Worm (Caenorhabditis elegans) whole organism, L3 larva: Measurements from ENCODE around the gene ins-39.

Source experiments
- ZK546.5 ChIP-seq: sonication (generic microtip); optimal IDR thresholded peaks from 2 replicates; lab custom pipeline; 2017; ENCODE audit warnings: missing biosample characterization, missing genetic modification characterization
- aly-2 ChIP-seq: fragments of 150-350 bp; optimal IDR thresholded peaks from 2 replicates; lab custom pipeline; 2014; ENCODE audit warnings: missing biosample characterization, missing genetic modification characterization
- ama-1 ChIP-seq: fragments of 150-350 bp; optimal IDR thresholded peaks from 2 replicates; lab custom pipeline; 2018
- ceh-16 ChIP-seq: sonication (generic microtip); optimal IDR thresholded peaks from 2 replicates; lab custom pipeline; 2017; ENCODE audit warnings: missing biosample characterization, missing genetic modification characterization
- ceh-28 ChIP-seq: fragments of 150-350 bp; optimal IDR thresholded peaks from 2 replicates; lab custom pipeline; 2014; ENCODE audit warnings: missing biosample characterization, missing genetic modification reagents, missing genetic modification characterization
- ceh-82 ChIP-seq: fragments of 150-350 bp; optimal IDR thresholded peaks from 2 replicates; lab custom pipeline; 2014; ENCODE audit warnings: missing biosample characterization, missing genetic modification characterization
- ceh-9 ChIP-seq: sonication (generic microtip); optimal IDR thresholded peaks from 2 replicates; lab custom pipeline; 2018; ENCODE audit warnings: missing biosample characterization, missing genetic modification characterization
- daf-12 ChIP-seq: fragments of 150-350 bp; optimal IDR thresholded peaks from 2 replicates; lab custom pipeline; 2014; ENCODE audit warnings: missing biosample characterization, missing genetic modification reagents, missing genetic modification characterization
- egl-27 ChIP-seq: sonication (generic microtip); optimal IDR thresholded peaks from 4 replicates; lab custom pipeline; 2017; ENCODE audit warnings: missing biosample characterization, missing genetic modification reagents, missing genetic modification characterization
- elt-1 ChIP-seq: fragments of 150-350 bp; optimal IDR thresholded peaks from 2 replicates; lab custom pipeline; 2014; ENCODE audit warnings: missing biosample characterization, missing genetic modification characterization
- elt-2 ChIP-seq: sonication (generic microtip); optimal IDR thresholded peaks from 2 replicates; lab custom pipeline; 2016; ENCODE audit warnings: missing genetic modification reagents, mild to moderate bottlenecking, missing genetic modification characterization, missing compliant biosample characterization
- elt-3 ChIP-seq, 3 experiments: fragments of 150-350 bp in 1 of 3; sonication (generic microtip) in 2 of 3; optimal IDR thresholded peaks; 2 replicates in 2 of 3; 4 replicates in 1 of 3; lab custom pipeline; 2014 to 2017; ENCODE audit warnings: missing biosample characterization in 3 of 3, missing genetic modification characterization in 3 of 3
- eor-1 ChIP-seq, 2 experiments: fragments of 150-350 bp; optimal IDR thresholded peaks; 2 replicates each; lab custom pipeline; 2014 to 2018; ENCODE audit warnings: missing biosample characterization in 2 of 2, missing genetic modification characterization in 2 of 2
- fkh-10 ChIP-seq: sonication (generic microtip); optimal IDR thresholded peaks from 2 replicates; lab custom pipeline; 2017; ENCODE audit warnings: missing biosample characterization, missing genetic modification reagents, missing genetic modification characterization
- fkh-2 ChIP-seq: fragments of 150-350 bp; optimal IDR thresholded peaks from 2 replicates; lab custom pipeline; 2014; ENCODE audit warnings: missing biosample characterization, missing genetic modification reagents, missing genetic modification characterization
- fos-1 ChIP-seq: fragments of 150-350 bp; optimal IDR thresholded peaks from 2 replicates; lab custom pipeline; 2014; ENCODE audit warnings: missing biosample characterization, missing genetic modification characterization
- hmg-11 ChIP-seq: sonication (generic microtip); optimal IDR thresholded peaks from 2 replicates; lab custom pipeline; 2016; ENCODE audit warnings: missing genetic modification characterization, missing compliant biosample characterization
- jun-1 ChIP-seq: fragments of 150-350 bp; optimal IDR thresholded peaks from 2 replicates; lab custom pipeline; 2014; ENCODE audit warnings: missing biosample characterization, missing genetic modification reagents, missing genetic modification characterization
- lin-15B ChIP-seq: fragments of 150-350 bp; optimal IDR thresholded peaks from 2 replicates; lab custom pipeline; 2014; ENCODE audit warnings: missing biosample characterization, missing genetic modification characterization
- lin-39 ChIP-seq: fragments of 150-350 bp; optimal IDR thresholded peaks from 2 replicates; lab custom pipeline; 2018; ENCODE audit warnings: missing biosample characterization, missing genetic modification reagents, missing genetic modification characterization
- lsy-12 ChIP-seq: sonication (generic microtip); optimal IDR thresholded peaks from 2 replicates; lab custom pipeline; 2016; ENCODE audit warnings: mild to moderate bottlenecking, missing genetic modification characterization, missing compliant biosample characterization
- mdl-1 ChIP-seq: fragments of 150-350 bp; optimal IDR thresholded peaks from 2 replicates; lab custom pipeline; 2014; ENCODE audit warnings: missing biosample characterization, missing genetic modification characterization
- mml-1 ChIP-seq: fragments of 150-350 bp; sonication (generic microtip); optimal IDR thresholded peaks from 3 replicates; lab custom pipeline; 2014; ENCODE audit warnings: missing biosample characterization, missing genetic modification characterization
- nfya-1 ChIP-seq: sonication (generic microtip); optimal IDR thresholded peaks from 2 replicates; lab custom pipeline; 2017; ENCODE audit warnings: missing genetic modification characterization, mild to moderate bottlenecking, missing compliant biosample characterization, antibody characterized with exemption, moderate library complexity; ENCODE audit not compliant: insufficient read depth
- nhr-11 ChIP-seq: fragments of 150-350 bp; optimal IDR thresholded peaks from 2 replicates; lab custom pipeline; 2014; ENCODE audit warnings: missing biosample characterization, missing genetic modification characterization
- nhr-12 ChIP-seq: fragments of 150-350 bp; optimal IDR thresholded peaks from 2 replicates; lab custom pipeline; 2014; ENCODE audit warnings: missing biosample characterization, missing genetic modification characterization
- nhr-23 ChIP-seq: fragments of 150-350 bp; optimal IDR thresholded peaks from 2 replicates; lab custom pipeline; 2014; ENCODE audit warnings: missing biosample characterization, missing genetic modification reagents, missing genetic modification characterization
- nhr-237 ChIP-seq: fragments of 150-350 bp; optimal IDR thresholded peaks from 2 replicates; lab custom pipeline; 2014; ENCODE audit warnings: missing biosample characterization, missing genetic modification characterization
- nhr-25 ChIP-seq: sonication (generic microtip); optimal IDR thresholded peaks from 2 replicates; lab custom pipeline; 2017; ENCODE audit warnings: missing biosample characterization, missing genetic modification characterization
- nhr-28 ChIP-seq: fragments of 150-350 bp; optimal IDR thresholded peaks from 2 replicates; lab custom pipeline; 2014; ENCODE audit warnings: missing biosample characterization, missing genetic modification characterization
- nhr-43 ChIP-seq: sonication (generic microtip); optimal IDR thresholded peaks from 2 replicates; lab custom pipeline; 2016; ENCODE audit warnings: mild to moderate bottlenecking, missing genetic modification characterization, missing compliant biosample characterization; ENCODE audit not compliant: poor library complexity, severe bottlenecking
- nhr-76 ChIP-seq: fragments of 150-350 bp; sonication (generic microtip); optimal IDR thresholded peaks from 5 replicates; lab custom pipeline; 2014; ENCODE audit warnings: missing biosample characterization, missing genetic modification characterization
- nhr-77 ChIP-seq: fragments of 150-350 bp; optimal IDR thresholded peaks from 2 replicates; lab custom pipeline; 2014; ENCODE audit warnings: missing biosample characterization, missing genetic modification characterization
- pha-4 ChIP-seq: fragments of 150-350 bp; optimal IDR thresholded peaks from 2 replicates; lab custom pipeline; 2014; ENCODE audit warnings: missing biosample characterization, missing genetic modification reagents, missing genetic modification characterization
- pqm-1 ChIP-seq: fragments of 150-350 bp; optimal IDR thresholded peaks from 2 replicates; lab custom pipeline; 2017; ENCODE audit warnings: missing biosample characterization, missing genetic modification characterization, inconsistent platforms
- sea-2 ChIP-seq: fragments of 150-350 bp; sonication (generic microtip); optimal IDR thresholded peaks from 4 replicates; lab custom pipeline; 2014; ENCODE audit warnings: missing biosample characterization, missing genetic modification reagents, missing genetic modification characterization
- skn-1 ChIP-seq: fragments of 150-350 bp; optimal IDR thresholded peaks from 2 replicates; lab custom pipeline; 2014; ENCODE audit warnings: missing biosample characterization, missing genetic modification characterization
- snpc-4 ChIP-seq: fragments of 150-350 bp; optimal IDR thresholded peaks from 2 replicates; lab custom pipeline; 2014; ENCODE audit warnings: missing biosample characterization, missing genetic modification characterization
- tbx-2 ChIP-seq: sonication (generic microtip); optimal IDR thresholded peaks from 2 replicates; lab custom pipeline; 2016; ENCODE audit warnings: mild to moderate bottlenecking, missing genetic modification characterization, missing compliant biosample characterization
- unc-39 ChIP-seq: sonication (generic microtip); optimal IDR thresholded peaks from 4 replicates; lab custom pipeline; 2017; ENCODE audit warnings: missing biosample characterization, missing genetic modification characterization
- unc-62 ChIP-seq: fragments of 150-350 bp; sonication (generic microtip); optimal IDR thresholded peaks from 4 replicates; lab custom pipeline; 2014; ENCODE audit warnings: missing biosample characterization, missing genetic modification reagents, missing genetic modification characterization
- zag-1 ChIP-seq: fragments of 150-350 bp; optimal IDR thresholded peaks from 2 replicates; lab custom pipeline; 2014; ENCODE audit warnings: missing biosample characterization, missing genetic modification characterization
- ztf-11 ChIP-seq: fragments of 150-350 bp; optimal IDR thresholded peaks from 2 replicates; lab custom pipeline; 2014; ENCODE audit warnings: missing biosample characterization, missing genetic modification characterization
- ztf-4 ChIP-seq: fragments of 150-350 bp; optimal IDR thresholded peaks from 2 replicates; lab custom pipeline; 2014; ENCODE audit warnings: missing biosample characterization, missing genetic modification characterization

Gene ins-39

DNA sequence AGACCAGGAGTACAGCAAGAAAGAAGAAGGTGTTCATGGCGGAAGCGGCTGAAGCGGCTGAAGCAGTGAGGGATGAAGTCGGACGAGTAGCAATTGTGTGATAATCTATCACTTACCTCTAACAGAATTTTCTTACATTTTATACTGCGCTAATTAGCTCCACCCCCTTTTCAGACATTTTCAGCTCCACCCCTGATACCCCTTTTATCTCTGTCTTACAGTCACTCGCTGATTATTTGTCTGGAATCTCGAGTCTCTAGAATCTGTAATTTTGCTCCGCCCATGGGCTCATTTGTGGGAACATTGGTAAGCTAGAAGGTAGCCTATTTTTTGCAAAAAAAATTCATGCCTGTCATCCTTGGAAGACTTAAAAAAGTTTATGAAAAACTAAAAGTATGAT lies at the start of gene ins-39:
Gene ins-39 (minus strand): TSS at position 101 of the 400 bp plus-strand sequence.
- TF ChIP-seq elt-3 (tag; optimal IDR thresholded peaks at IDR 0.05; lab: Kevin White, UChicago) (no peak), ZK546.5 (tag; lab: Kevin White, UChicago) (no peak), ceh-82 (tag; lab: Kevin White, UChicago) (no peak), egl-27 (tag; lab: Kevin White, UChicago) (no peak), nhr-28 (tag; lab: Kevin White, UChicago) (no peak), ceh-28 (no peak), unc-62 (GFP tag; lab: Kevin White, UChicago) (no peak), nhr-11 (tag; lab: Kevin White, UChicago) (no peak), nhr-25 (tag; lab: Kevin White, UChicago) (no peak), nfya-1 (tag; lab: Kevin White, UChicago) (no peak), elt-1 (tag; lab: Kevin White, UChicago) (no peak), lin-15B (tag; lab: Kevin White, UChicago) (no peak), fkh-2 (tag; lab: Kevin White, UChicago) (no peak), unc-39 (no peak)
- TF ChIP-seq, all 47 proteins: peak for 0

DNA sequence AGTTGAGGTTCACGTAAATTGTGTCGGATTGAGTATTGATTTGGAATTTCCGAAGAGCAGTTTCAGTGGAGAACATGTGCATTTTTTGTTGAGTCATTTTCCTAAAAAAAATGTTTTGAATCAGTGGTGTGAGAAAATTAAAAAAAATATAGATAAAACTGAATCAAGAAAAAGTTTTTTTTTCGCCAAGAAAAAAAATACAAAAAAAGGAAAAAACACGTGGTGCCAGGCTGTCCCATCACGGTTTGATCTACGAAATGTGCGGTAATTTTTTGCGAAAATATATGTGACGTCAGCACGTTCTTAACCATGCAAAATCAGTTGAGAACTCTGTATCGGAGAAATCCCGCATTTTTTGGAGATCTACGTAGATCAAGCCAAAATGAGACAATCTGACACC lies 49.7 kb upstream of the ins-39 start, which contains the start of gene F56C3.9:
Gene F56C3.9 (minus strand): TSS at position 101 of the 400 bp plus-strand sequence.
- no peak for TF ChIP-seq nhr-237
- no peak for TF ChIP-seq ceh-16 (tag; lab: Kevin White, UChicago)
- TF ChIP-seq nhr-11 (tag; lab: Kevin White, UChicago): no peak
- no peak for TF ChIP-seq pha-4
- TF ChIP-seq elt-1 (tag; lab: Kevin White, UChicago): no peak
- TF ChIP-seq lin-15B (tag; lab: Kevin White, UChicago): no peak
- TF ChIP-seq nhr-76: no peak
- TF ChIP-seq ceh-28: no peak
- no peak for TF ChIP-seq ceh-82 (tag; lab: Kevin White, UChicago)
- TF ChIP-seq nhr-43 (tag; lab: Kevin White, UChicago): no peak
- no peak for TF ChIP-seq eor-1 (tag; optimal IDR thresholded peaks at IDR 0.05; lab: Kevin White, UChicago)
- no peak for TF ChIP-seq daf-12 (tag; lab: Kevin White, UChicago)
- no peak for TF ChIP-seq sea-2 (GFP tag; lab: Kevin White, UChicago)
- no peak for TF ChIP-seq mml-1 (tag; lab: Kevin White, UChicago)

DNA sequence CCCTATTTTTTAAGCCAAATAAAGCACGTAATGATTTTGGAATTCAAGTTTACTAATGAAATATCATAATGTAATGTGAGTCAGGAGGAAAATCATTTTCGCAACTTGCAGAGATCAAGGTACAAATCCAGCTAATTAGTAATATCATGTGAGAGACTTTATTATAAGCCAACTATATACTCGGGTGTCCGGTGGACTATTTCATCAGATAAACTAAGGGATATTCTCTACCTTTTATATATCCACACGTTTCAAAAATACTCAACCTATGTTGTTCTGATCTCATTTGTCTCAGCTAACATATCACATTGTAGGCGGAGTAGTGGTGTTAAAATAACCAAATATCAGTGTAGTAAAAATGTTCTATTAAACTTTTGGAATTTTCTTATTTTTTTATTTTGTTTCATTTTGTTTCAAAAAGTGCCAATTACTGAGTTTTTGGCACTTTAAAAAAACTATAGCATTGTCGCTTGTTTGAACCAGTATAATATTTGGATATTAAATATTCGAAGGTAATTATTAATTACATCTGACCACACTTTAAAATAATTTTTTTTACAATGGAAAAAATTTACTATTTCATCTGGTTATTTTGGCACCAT lies 45.3 kb upstream of the ins-39 start:
- TF ChIP-seq lin-39 (tag; lab: Kevin White, UChicago) (peak; percentile 12), tbx-2 (tag; lab: Kevin White, UChicago) (peak; percentile 97), zag-1 (tag; lab: Kevin White, UChicago) (no peak), elt-2 (tag; lab: Kevin White, UChicago) (peak; percentile 70), nhr-28 (tag; lab: Kevin White, UChicago) (peak; percentile 70), ztf-11 (tag; lab: Kevin White, UChicago) (peak; percentile 30), fkh-10 (GFP tag; lab: Kevin White, UChicago) (peak; percentile 81), ceh-28 (peak; percentile 96), ceh-82 (tag; lab: Kevin White, UChicago) (peak; percentile 93), pqm-1 (peak; percentile 39), ceh-9 (no peak), eor-1 (tag; optimal IDR thresholded peaks at IDR 0.05; lab: Kevin White, UChicago) (no peak), ztf-4 (tag; lab: Kevin White, UChicago) (no peak), nhr-11 (tag; lab: Kevin White, UChicago) (peak; percentile 88), lin-15B (tag; lab: Kevin White, UChicago) (peak; percentile 33), nhr-76 (peak; percentile 85), ama-1 (lab: Kevin White, UChicago) (no peak), sea-2 (GFP tag; lab: Kevin White, UChicago) (no peak), lsy-12 (peak; percentile 81), fkh-2 (tag; lab: Kevin White, UChicago) (peak; percentile 31), nhr-43 (tag; lab: Kevin White, UChicago) (peak; percentile 98), nhr-237 (peak; percentile 52), daf-12 (tag; lab: Kevin White, UChicago) (peak; percentile 1), skn-1 (peak; percentile 92), unc-39 (peak; percentile 11), nhr-25 (tag; lab: Kevin White, UChicago) (peak; percentile 79), nhr-77 (peak; percentile 92), ZK546.5 (tag; lab: Kevin White, UChicago) (no peak), egl-27 (tag; lab: Kevin White, UChicago) (peak; percentile 71), elt-1 (tag; lab: Kevin White, UChicago) (no peak), aly-2 (tag; lab: Kevin White, UChicago) (peak; percentile 57), mdl-1 (tag; lab: Kevin White, UChicago) (peak; percentile 34), nhr-23 (tag; lab: Kevin White, UChicago) (peak; percentile 94), snpc-4 (tag; lab: Kevin White, UChicago) (peak; percentile 86), elt-3 (tag; optimal IDR thresholded peaks at IDR 0.05; lab: Kevin White, UChicago) (peak in 1 of 3 experiments; percentile 94), nhr-12 (no peak), fos-1 (tag; lab: Kevin White, UChicago) (peak; percentile 74), hmg-11 (peak; percentile 83), pha-4 (peak; percentile 66), unc-62 (GFP tag; lab: Kevin White, UChicago) (peak; percentile 66), ceh-16 (tag; lab: Kevin White, UChicago) (no peak), nfya-1 (tag; lab: Kevin White, UChicago) (peak; percentile 70), jun-1 (tag; lab: Kevin White, UChicago) (peak; percentile 98)
